Fruit fly (Drosophila melanogaster): ENCODE results near the gene CG9813.

The CG9813 gene

DNA sequence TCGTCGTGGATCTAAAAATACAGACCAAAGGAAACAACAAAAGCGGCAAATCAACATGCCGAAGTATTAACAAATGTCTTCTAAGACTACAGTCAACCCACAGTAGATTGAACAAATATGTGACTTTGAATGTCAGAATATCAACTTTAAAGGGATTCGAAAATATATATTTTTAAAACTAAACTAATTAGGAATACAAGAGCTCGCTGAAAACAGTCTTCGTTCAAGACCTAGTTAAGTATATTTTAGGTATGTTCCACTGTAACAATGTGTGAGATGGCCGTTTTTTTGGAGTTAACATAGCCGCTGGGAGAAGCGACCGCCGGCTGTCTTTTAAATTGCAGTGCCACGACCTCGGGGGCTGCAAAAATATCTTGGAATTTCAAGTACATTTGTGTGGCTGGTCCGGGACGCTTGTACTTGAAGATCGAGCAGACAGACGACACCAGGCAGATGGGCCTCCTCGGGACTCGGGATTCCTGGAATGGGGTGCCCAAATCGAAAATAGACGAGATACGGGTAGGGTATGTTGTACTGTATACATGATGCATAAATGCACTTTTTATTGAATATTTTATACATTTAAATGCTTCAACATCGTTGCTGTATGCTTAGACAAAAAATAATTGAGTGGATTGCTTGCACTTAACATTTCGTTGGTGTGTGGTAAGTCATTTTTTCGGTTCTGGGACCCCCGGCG, 48.9 kb upstream of the CG9813 start (continued):
- TF ChIP-seq dmrt11E (tag; optimal IDR thresholded peaks at IDR 0.05): peak; percentile 69
- TF ChIP-seq peb (GFP tag; IDR thresholded peaks at IDR 0.05): no peak
- TF ChIP-seq salm (tag; optimal IDR thresholded peaks at IDR 0.05): peak; percentile 55
- TF ChIP-seq CG11456 (GFP tag; IDR thresholded peaks at IDR 0.05): peak; percentile 65; the same call in 1 of the 3 replicates
- TF ChIP-seq eve (GFP tag; optimal IDR thresholded peaks at IDR 0.05): no peak
- TF ChIP-seq CG5953 (GFP tag; IDR thresholded peaks at IDR 0.05): peak; percentile 58; the same call in 1 of the 2 replicates
- TF ChIP-seq bcd (GFP tag; optimal IDR thresholded peaks at IDR 0.05): peak; percentile 62
- no peak for TF ChIP-seq Hand (GFP tag; optimal IDR thresholded peaks at IDR 0.05)
- TF ChIP-seq CG7556 (GFP tag; optimal IDR thresholded peaks at IDR 0.05): peak; percentile 66
- TF ChIP-seq Hr51 (GFP tag; optimal IDR thresholded peaks at IDR 0.05): peak in 1 of 2 experiments; percentile 70
- no peak for TF ChIP-seq CG10431 (GFP tag; optimal IDR thresholded peaks at IDR 0.05)
- peak; percentile 38 for TF ChIP-seq CG1529 (GFP tag; optimal IDR thresholded peaks at IDR 0.05)
- TF ChIP-seq CG14441 (GFP tag; IDR thresholded peaks at IDR 0.05): peak; percentile 74
- no peak for TF ChIP-seq bigmax (GFP tag; optimal IDR thresholded peaks at IDR 0.05)
- no peak for TF ChIP-seq vfl (GFP tag; optimal IDR thresholded peaks at IDR 0.05)
- peak; percentile 57 for TF ChIP-seq Asciz (GFP tag; optimal IDR thresholded peaks at IDR 0.05)
- no peak for TF ChIP-seq CrebB (tag; optimal IDR thresholded peaks at IDR 0.05)
- TF ChIP-seq CG2712 (tag; optimal IDR thresholded peaks at IDR 0.05): peak; percentile 79
- TF ChIP-seq CG4617 (GFP tag; optimal IDR thresholded peaks at IDR 0.05; ENCODE audit: borderline replicate concordance): peak; percentile 31
- peak; percentile 66 for TF ChIP-seq lilli (GFP tag; optimal IDR thresholded peaks at IDR 0.05)
- TF ChIP-seq CG3407 (GFP tag; optimal IDR thresholded peaks at IDR 0.05): peak; percentile 29
- peak; percentile 26 for TF ChIP-seq maf-S (GFP tag; optimal IDR thresholded peaks at IDR 0.05)
- no peak for TF ChIP-seq hb (GFP tag; IDR thresholded peaks at IDR 0.05; ENCODE audit: partially characterized antibody)
- peak; percentile 60 for TF ChIP-seq Hr3 (GFP tag; optimal IDR thresholded peaks at IDR 0.05)
- peak; percentile 25 for TF ChIP-seq CG8089 (GFP tag; optimal IDR thresholded peaks at IDR 0.05)
- TF ChIP-seq chinmo (GFP tag; IDR thresholded peaks at IDR 0.05; ENCODE audit: partially characterized antibody): no peak
- TF ChIP-seq Med (GFP tag): peak; percentile 84
- peak; percentile 69 for TF ChIP-seq NfI (GFP tag; optimal IDR thresholded peaks at IDR 0.05)
- TF ChIP-seq CG13123 (GFP tag; optimal IDR thresholded peaks at IDR 0.05): peak; percentile 34
- peak; percentile 78 for TF ChIP-seq Ada2b (GFP tag; IDR thresholded peaks at IDR 0.05)
- TF ChIP-seq CG14667 (GFP tag; IDR thresholded peaks at IDR 0.05): no peak; the same call in 1 of the 2 replicates
- TF ChIP-seq Jarid2 (GFP tag; optimal IDR thresholded peaks at IDR 0.05): peak; percentile 31
- peak; percentile 53 for TF ChIP-seq CG9932 (GFP tag; IDR thresholded peaks at IDR 0.05)
- TF ChIP-seq CG4854 (GFP tag; optimal IDR thresholded peaks at IDR 0.05): peak; percentile 13
- TF ChIP-seq Oli (tag; optimal IDR thresholded peaks at IDR 0.05): peak; percentile 75
- TF ChIP-seq Max (GFP tag; optimal IDR thresholded peaks at IDR 0.05): peak; percentile 5
- TF ChIP-seq jumu (GFP tag; optimal IDR thresholded peaks at IDR 0.05): peak; percentile 45
- no peak for TF ChIP-seq Dp (GFP tag; optimal IDR thresholded peaks at IDR 0.05)
- TF ChIP-seq Ssrp (tag; optimal IDR thresholded peaks at IDR 0.05): peak; percentile 63
- TF ChIP-seq CG8944 (GFP tag; optimal IDR thresholded peaks at IDR 0.05): peak; percentile 40
- TF ChIP-seq CG12391 (tag; optimal IDR thresholded peaks at IDR 0.05): peak; percentile 74
- no peak for TF ChIP-seq abd-A (tag; optimal IDR thresholded peaks at IDR 0.05)
- TF ChIP-seq CG7928 (GFP tag; optimal IDR thresholded peaks at IDR 0.05): no peak
- no peak for TF ChIP-seq zf30C (GFP tag; optimal IDR thresholded peaks at IDR 0.05)
- TF ChIP-seq Hr78 (GFP tag; optimal IDR thresholded peaks at IDR 0.05): peak in 1 of 2 experiments; percentile 40
- TF ChIP-seq ERR (GFP tag; optimal IDR thresholded peaks at IDR 0.05): no peak
- TF ChIP-seq ind (GFP tag; optimal IDR thresholded peaks at IDR 0.05): peak; percentile 71
- TF ChIP-seq CG1603 (tag; optimal IDR thresholded peaks at IDR 0.05): peak; percentile 69
